Worm (Caenorhabditis elegans): ENCODE measurements around the gene F49C12.2.
A peak's percentile ranks its signal among the peaks of the same experiment; 100 is the strongest.

Gene F49C12.2

DNA sequence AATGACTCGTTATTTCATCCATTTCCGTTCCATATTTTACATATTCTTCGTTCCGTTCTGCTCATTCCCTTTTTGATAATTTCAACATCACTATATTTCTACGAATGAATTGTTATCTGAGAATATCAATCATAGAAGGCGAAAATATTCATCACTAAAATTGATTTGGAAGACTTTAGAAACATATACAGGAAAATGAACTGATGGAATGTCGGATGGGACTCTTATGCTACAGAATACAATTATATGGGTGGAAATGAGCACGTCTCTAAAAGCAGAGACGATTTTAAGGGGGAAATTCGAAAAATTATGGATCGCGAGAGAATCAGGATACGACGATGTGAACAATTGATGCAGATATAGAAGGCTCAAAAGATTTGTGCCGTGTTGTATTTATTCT lies 21.0 kb upstream of the F49C12.2 start:
- TF ChIP-seq ets-4 (tag; optimal IDR thresholded peaks at IDR 0.05) (no peak), T23F11.4 (GFP tag; optimal IDR thresholded peaks at IDR 0.05) (no peak), K02D7.2 (tag; optimal IDR thresholded peaks at IDR 0.05) (no peak), Y22D7AL.16 (tag; optimal IDR thresholded peaks at IDR 0.05) (no peak), fkh-10 (GFP tag; optimal IDR thresholded peaks at IDR 0.05) (no peak), npax-4 (tag; optimal IDR thresholded peaks at IDR 0.05) (no peak), ceh-14 (tag; optimal IDR thresholded peaks at IDR 0.05) (no peak), ama-1 (optimal IDR thresholded peaks at IDR 0.05) (no peak)

DNA sequence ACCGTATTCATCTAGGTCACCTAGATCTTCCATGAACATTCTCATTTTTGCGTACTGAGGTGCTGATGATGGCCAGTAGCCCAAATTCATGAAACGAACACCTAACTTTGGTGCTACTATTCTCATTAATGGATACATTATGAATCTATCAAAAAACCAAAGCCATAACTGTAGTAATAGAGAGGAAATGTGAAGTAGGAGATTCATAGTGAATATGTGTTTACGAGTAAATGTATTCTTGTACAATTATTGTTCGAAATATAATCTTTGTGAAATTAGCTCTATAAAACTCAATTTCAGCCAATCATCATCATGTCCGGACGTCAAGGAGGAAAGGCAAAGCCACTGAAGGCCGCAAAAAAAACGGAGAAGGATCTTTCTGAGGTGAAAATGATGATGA lies 20.0 kb upstream of the F49C12.2 start, which contains the start of the genes F49C12.11 and nemt-1:
Gene F49C12.11 (plus strand): TSS at position 301 of the 400 bp plus-strand sequence.
Gene nemt-1 (minus strand): TSS at position 360 of the 400 bp plus-strand sequence.
- TF ChIP-seq ceh-9 (tag; optimal IDR thresholded peaks at IDR 0.05) (no peak), ceh-34 (tag; optimal IDR thresholded peaks at IDR 0.05) (no peak), ceh-24 (tag; optimal IDR thresholded peaks at IDR 0.05) (no peak), tbx-7 (tag; optimal IDR thresholded peaks at IDR 0.05) (no peak), pros-1 (tag; optimal IDR thresholded peaks at IDR 0.05) (no peak), F13H6.1 (tag; optimal IDR thresholded peaks at IDR 0.05) (no peak), C38D4.7 (GFP tag; optimal IDR thresholded peaks at IDR 0.05) (no peak), hlh-8 (tag; optimal IDR thresholded peaks at IDR 0.05) (no peak), unc-42 (tag; optimal IDR thresholded peaks at IDR 0.05) (no peak), fkh-10 (GFP tag; optimal IDR thresholded peaks at IDR 0.05) (no peak), ttx-3 (tag; optimal IDR thresholded peaks at IDR 0.05) (no peak), T23F11.4 (GFP tag; optimal IDR thresholded peaks at IDR 0.05) (no peak), unc-55 (GFP tag; optimal IDR thresholded peaks at IDR 0.05) (no peak), ahr-1 (tag; optimal IDR thresholded peaks at IDR 0.05) (no peak), sox-4 (tag; optimal IDR thresholded peaks at IDR 0.05) (no peak), sdc-2 (tag; optimal IDR thresholded peaks at IDR 0.05) (no peak), ama-1 (optimal IDR thresholded peaks at IDR 0.05) (no peak), mec-3 (tag; optimal IDR thresholded peaks at IDR 0.05; ENCODE audit: borderline replicate concordance) (no peak), C08G9.2 (tag; optimal IDR thresholded peaks at IDR 0.05) (no peak)

DNA sequence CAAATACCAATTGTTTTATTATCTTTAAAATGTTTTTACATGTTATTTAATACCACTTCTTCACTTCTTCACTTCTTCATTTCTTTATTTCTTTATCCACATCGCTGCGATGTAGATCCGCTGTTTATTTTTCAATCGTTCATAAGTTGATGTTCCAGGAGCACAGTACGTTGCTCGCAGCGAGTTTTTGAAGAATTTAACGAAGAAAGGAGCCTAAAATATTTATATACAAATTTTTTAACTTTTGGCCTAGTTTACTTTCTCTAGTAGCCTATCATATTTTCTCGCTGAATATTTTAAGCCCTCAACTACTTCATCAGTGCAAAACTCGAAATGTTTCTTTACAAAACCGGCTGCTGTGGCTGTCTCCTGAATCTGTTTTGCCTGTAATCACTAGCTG lies 19.1 kb upstream of the F49C12.2 start:
- no peak for TF ChIP-seq eyg-1 (tag; optimal IDR thresholded peaks at IDR 0.05)
- TF ChIP-seq ceh-34 (tag; optimal IDR thresholded peaks at IDR 0.05), result no peak
- TF ChIP-seq zip-5 (tag; optimal IDR thresholded peaks at IDR 0.05), result no peak

DNA sequence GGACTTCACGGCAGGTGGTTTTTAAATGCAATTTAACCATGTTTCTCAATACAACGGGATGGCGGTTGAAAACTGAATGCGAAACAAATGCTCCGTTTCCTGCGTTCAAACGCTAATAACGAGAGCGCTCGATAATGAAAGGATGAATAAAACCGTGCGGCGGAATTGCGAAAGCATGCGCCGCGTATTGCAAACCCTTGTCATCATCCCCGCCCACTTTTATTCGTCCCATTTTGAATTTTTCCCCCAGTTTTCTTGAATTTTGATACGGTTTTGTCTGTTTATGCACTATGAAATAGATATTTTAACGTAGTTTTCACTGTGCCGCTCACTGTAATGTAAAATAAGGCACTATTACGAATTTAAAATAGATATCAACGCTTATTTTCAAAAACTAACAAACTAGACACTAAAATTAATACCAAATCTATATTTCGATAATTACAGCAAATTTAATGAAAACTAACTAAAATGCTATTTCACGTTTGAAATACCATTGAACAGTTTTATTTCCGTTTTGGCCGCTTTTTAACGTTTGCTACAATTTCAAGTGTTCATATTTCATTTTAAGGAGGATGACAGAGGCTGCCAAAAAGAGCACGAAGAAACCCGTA lies 17.1 kb upstream of the F49C12.2 start, which contains the start of the genes F49C12.9 and rpn-7:
Gene F49C12.9 (minus strand): TSS at position 148 of the 614 bp plus-strand sequence.
Gene rpn-7 (plus strand): TSS at position 564 of the 614 bp plus-strand sequence.
- TF ChIP-seq F13H6.1 (tag; optimal IDR thresholded peaks at IDR 0.05) (peak; percentile 35), K09A11.1 (tag; optimal IDR thresholded peaks at IDR 0.05; ENCODE audit: insufficient read depth) (peak; percentile 81), pax-1 (tag; optimal IDR thresholded peaks at IDR 0.05) (no peak), ets-4 (tag; optimal IDR thresholded peaks at IDR 0.05) (no peak), hlh-6 (tag; optimal IDR thresholded peaks at IDR 0.05) (peak; percentile 51), lim-6 (tag; optimal IDR thresholded peaks at IDR 0.05) (peak; percentile 19), Y22D7AL.16 (tag; optimal IDR thresholded peaks at IDR 0.05) (no peak), pag-3 (tag; optimal IDR thresholded peaks at IDR 0.05; ENCODE audit: borderline replicate concordance) (no peak), T23F11.4 (GFP tag; optimal IDR thresholded peaks at IDR 0.05) (peak; percentile 13), hlh-13 (GFP tag; optimal IDR thresholded peaks at IDR 0.05) (no peak), syd-9 (tag; optimal IDR thresholded peaks at IDR 0.05) (peak; percentile 24), pros-1 (tag; optimal IDR thresholded peaks at IDR 0.05) (no peak), gmeb-2 (tag; optimal IDR thresholded peaks at IDR 0.05) (no peak), fax-1 (tag; optimal IDR thresholded peaks at IDR 0.05) (peak; percentile 43), ceh-14 (tag; optimal IDR thresholded peaks at IDR 0.05) (peak; percentile 73), ama-1 (optimal IDR thresholded peaks at IDR 0.05) (no peak), ceh-18 (tag; optimal IDR thresholded peaks at IDR 0.05) (peak; percentile 34), pha-2 (tag; optimal IDR thresholded peaks at IDR 0.05) (peak; percentile 42), pqm-1 (tag; optimal IDR thresholded peaks at IDR 0.05) (no peak), nhr-11 (tag; optimal IDR thresholded peaks at IDR 0.05) (no peak), rnt-1 (tag; optimal IDR thresholded peaks at IDR 0.05) (peak; percentile 42), odd-2 (tag; optimal IDR thresholded peaks at IDR 0.05) (peak; percentile 31), ceh-9 (tag; optimal IDR thresholded peaks at IDR 0.05) (no peak), che-1 (tag; optimal IDR thresholded peaks at IDR 0.05) (peak; percentile 43), ceh-6 (GFP tag; optimal IDR thresholded peaks at IDR 0.05) (peak; percentile 64), elt-2 (tag; optimal IDR thresholded peaks at IDR 0.05) (peak; percentile 82), tbx-2 (tag; optimal IDR thresholded peaks at IDR 0.05) (peak; percentile 79), ceh-19 (GFP tag; optimal IDR thresholded peaks at IDR 0.05) (peak; percentile 60)
